Worm (Caenorhabditis elegans) whole organism, late embryonic: ENCODE data around the gene xpo-1.

Experiments used
- C08G9.2 ChIP-seq: sonication (generic microtip); optimal IDR thresholded peaks from 2 replicates; lab custom pipeline; 2016; ENCODE audit warnings: mild to moderate bottlenecking, missing genetic modification characterization, moderate library complexity, missing compliant biosample characterization
- C38D4.7 ChIP-seq: fragments of 200-800 bp; sonication (Bioruptor generic); optimal IDR thresholded peaks from 2 replicates; lab custom pipeline; 2018; ENCODE audit warnings: mild to moderate bottlenecking, missing genetic modification characterization, moderate library complexity, missing compliant biosample characterization
- K02D7.2 ChIP-seq: sonication (generic microtip); optimal IDR thresholded peaks from 2 replicates; lab custom pipeline; 2017; ENCODE audit warnings: mild to moderate bottlenecking, missing genetic modification characterization, missing compliant biosample characterization
- T23F11.4 ChIP-seq: fragments of 200-800 bp; sonication (Bioruptor generic); optimal IDR thresholded peaks from 2 replicates; lab custom pipeline; 2018; ENCODE audit warnings: mild to moderate bottlenecking, missing genetic modification characterization, missing compliant biosample characterization
- Y22D7AL.16 ChIP-seq: sonication (generic microtip); optimal IDR thresholded peaks from 2 replicates; lab custom pipeline; 2016; ENCODE audit warnings: missing genetic modification characterization, missing compliant biosample characterization
- ahr-1 ChIP-seq: sonication (generic microtip); optimal IDR thresholded peaks from 2 replicates; lab custom pipeline; 2016; ENCODE audit warnings: missing genetic modification characterization, missing compliant biosample characterization
- ceh-18 ChIP-seq: sonication (generic microtip); optimal IDR thresholded peaks from 2 replicates; lab custom pipeline; 2016; ENCODE audit warnings: missing genetic modification characterization, missing compliant biosample characterization
- ceh-2 ChIP-seq: sonication (generic microtip); optimal IDR thresholded peaks from 2 replicates; lab custom pipeline; 2016; ENCODE audit warnings: missing genotype, missing genetic modification characterization, missing compliant biosample characterization
- ceh-22 ChIP-seq: sonication (generic microtip); optimal IDR thresholded peaks from 2 replicates; lab custom pipeline; 2017; ENCODE audit warnings: missing biosample characterization, missing genetic modification characterization
- ceh-24 ChIP-seq: sonication (generic microtip); optimal IDR thresholded peaks from 2 replicates; lab custom pipeline; 2016; ENCODE audit warnings: mild to moderate bottlenecking, missing genetic modification characterization, missing compliant biosample characterization
- ceh-31 ChIP-seq: sonication (generic microtip); optimal IDR thresholded peaks from 2 replicates; lab custom pipeline; 2016; ENCODE audit warnings: missing genetic modification characterization, missing compliant biosample characterization
- ceh-34 ChIP-seq: sonication (generic microtip); optimal IDR thresholded peaks from 2 replicates; lab custom pipeline; 2016; ENCODE audit warnings: mild to moderate bottlenecking, missing genetic modification characterization, missing compliant biosample characterization
- ceh-48 ChIP-seq: sonication (generic microtip); optimal IDR thresholded peaks from 2 replicates; lab custom pipeline; 2016; ENCODE audit warnings: missing genetic modification characterization, inconsistent platforms, missing compliant biosample characterization
- ceh-9 ChIP-seq: sonication (generic microtip); optimal IDR thresholded peaks from 2 replicates; lab custom pipeline; 2016; ENCODE audit warnings: mild to moderate bottlenecking, missing genetic modification characterization, inconsistent platforms, missing compliant biosample characterization
- elt-4 ChIP-seq: sonication (generic microtip); optimal IDR thresholded peaks from 2 replicates; lab custom pipeline; 2016; ENCODE audit warnings: missing genetic modification characterization, missing compliant biosample characterization
- fax-1 ChIP-seq: sonication (generic microtip); optimal IDR thresholded peaks from 2 replicates; lab custom pipeline; 2016; ENCODE audit warnings: missing genotype, missing genetic modification characterization, missing compliant biosample characterization
- fkh-10 ChIP-seq: fragments of 150-350 bp; optimal IDR thresholded peaks from 2 replicates; lab custom pipeline; 2014; ENCODE audit warnings: missing biosample characterization, missing genetic modification reagents, missing genetic modification characterization
- gmeb-2 ChIP-seq: sonication (generic microtip); optimal IDR thresholded peaks from 2 replicates; lab custom pipeline; 2016; ENCODE audit warnings: missing genetic modification characterization, inconsistent platforms, missing compliant biosample characterization
- hlh-30 ChIP-seq: sonication (generic microtip); optimal IDR thresholded peaks from 2 replicates; lab custom pipeline; 2017; ENCODE audit warnings: antibody characterized with exemption, missing genetic modification characterization, missing compliant biosample characterization; ENCODE audit not compliant: insufficient read depth
- mec-3 ChIP-seq: sonication (generic microtip); optimal IDR thresholded peaks from 2 replicates; lab custom pipeline; 2016; ENCODE audit warnings: borderline replicate concordance, missing genetic modification characterization, missing compliant biosample characterization
- nfya-1 ChIP-seq: sonication (generic microtip); optimal IDR thresholded peaks from 2 replicates; lab custom pipeline; 2017; ENCODE audit warnings: missing genetic modification characterization, mild to moderate bottlenecking, missing compliant biosample characterization, antibody characterized with exemption, moderate library complexity
- nhr-232 ChIP-seq: sonication (generic microtip); optimal IDR thresholded peaks from 2 replicates; lab custom pipeline; 2016; ENCODE audit warnings: missing genetic modification characterization, missing compliant biosample characterization
- npax-4 ChIP-seq: sonication (generic microtip); optimal IDR thresholded peaks from 2 replicates; lab custom pipeline; 2016; ENCODE audit warnings: missing genetic modification characterization, missing compliant biosample characterization
- pax-1 ChIP-seq: fragments of 150-350 bp; optimal IDR thresholded peaks from 2 replicates; lab custom pipeline; 2014; ENCODE audit warnings: missing biosample characterization, missing genetic modification characterization
- pha-2 ChIP-seq: sonication (generic microtip); optimal IDR thresholded peaks from 2 replicates; lab custom pipeline; 2017; ENCODE audit warnings: mild to moderate bottlenecking, missing genetic modification characterization, missing compliant biosample characterization
- pha-4 ChIP-seq: fragments of 150-350 bp; optimal IDR thresholded peaks from 2 replicates; lab custom pipeline; 2018; ENCODE audit warnings: missing biosample characterization, missing genetic modification reagents, missing genetic modification characterization
- pqm-1 ChIP-seq: sonication (generic microtip); optimal IDR thresholded peaks from 2 replicates; lab custom pipeline; 2016; ENCODE audit warnings: missing genetic modification characterization, missing compliant biosample characterization
- pros-1 ChIP-seq: fragments of 150-350 bp; optimal IDR thresholded peaks from 2 replicates; lab custom pipeline; 2014; ENCODE audit warnings: missing biosample characterization, missing genetic modification reagents, missing genetic modification characterization
- ref-2 ChIP-seq: sonication (generic microtip); optimal IDR thresholded peaks from 2 replicates; lab custom pipeline; 2016; ENCODE audit warnings: missing genetic modification characterization, missing compliant biosample characterization
- rnt-1 ChIP-seq: sonication (generic microtip); optimal IDR thresholded peaks from 2 replicates; lab custom pipeline; 2016; ENCODE audit warnings: missing genetic modification characterization, missing compliant biosample characterization
- sdc-2 ChIP-seq: sonication (generic microtip); optimal IDR thresholded peaks from 2 replicates; lab custom pipeline; 2016; ENCODE audit warnings: missing genotype, missing genetic modification characterization, missing compliant biosample characterization
- sox-4 ChIP-seq: sonication (generic microtip); optimal IDR thresholded peaks from 2 replicates; lab custom pipeline; 2017; ENCODE audit warnings: mild to moderate bottlenecking, missing genetic modification characterization, inconsistent platforms, missing compliant biosample characterization
- tbx-2 ChIP-seq: sonication (generic microtip); optimal IDR thresholded peaks from 2 replicates; lab custom pipeline; 2016; ENCODE audit warnings: missing genetic modification characterization, missing compliant biosample characterization
- ttx-3 ChIP-seq: sonication (generic microtip); optimal IDR thresholded peaks from 2 replicates; lab custom pipeline; 2016; ENCODE audit warnings: missing genetic modification reagents, missing genetic modification characterization, missing compliant biosample characterization
- unc-3 ChIP-seq, 2 experiments: fragments of 200-800 bp in 1 of 2; sonication (Bioruptor generic) in 1 of 2; sonication (generic microtip) in 1 of 2; conservative IDR thresholded peaks in 1 of 2; optimal IDR thresholded peaks in 1 of 2; 2 replicates each; pipeline versions ENCODE4 v1.3.6 to Lab custom; 2016 to 2022; ENCODE audit warnings: missing compliant biosample characterization in 2 of 2, missing genetic modification characterization in 2 of 2, missing genetic modification reagents in 1 of 2
- unc-55 ChIP-seq: sonication (generic microtip); optimal IDR thresholded peaks from 2 replicates; lab custom pipeline; 2017; ENCODE audit warnings: missing biosample characterization, missing genetic modification reagents, missing genetic modification characterization
- ztf-16 ChIP-seq: sonication (generic microtip); optimal IDR thresholded peaks from 2 replicates; lab custom pipeline; 2017; ENCODE audit warnings: missing genetic modification characterization, missing compliant biosample characterization

xpo-1 gene

DNA sequence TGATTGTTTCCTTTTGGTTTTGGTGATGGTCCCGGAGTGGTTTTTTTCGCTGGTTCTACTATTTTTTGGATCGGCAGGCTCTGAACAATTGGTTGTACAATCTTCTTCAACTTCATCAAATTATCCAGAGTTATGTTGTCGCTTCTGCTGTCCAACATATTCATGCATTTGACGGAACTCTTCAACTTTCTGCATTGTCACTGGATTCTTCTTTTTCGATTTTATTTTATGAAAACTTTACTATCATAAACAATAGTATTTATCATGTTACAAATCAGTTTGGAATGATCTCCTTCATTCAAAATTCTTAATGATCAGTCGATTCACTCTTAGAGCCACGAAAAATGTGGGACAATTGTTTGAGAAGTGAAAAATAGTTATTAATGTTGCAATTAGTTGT lies 47.2 kb downstream of the xpo-1 start:
- TF ChIP-seq ceh-2 (tag; lab: Kevin White, UChicago) = no peak
- no peak for TF ChIP-seq ceh-18 (tag; lab: Kevin White, UChicago)
- TF ChIP-seq pax-1 = no peak
- TF ChIP-seq ceh-24 = no peak
- TF ChIP-seq npax-4 (tag; lab: Kevin White, UChicago) = no peak
- TF ChIP-seq C08G9.2 (tag; lab: Kevin White, UChicago) = no peak
- TF ChIP-seq pha-4 (tag; lab: Kevin White, UChicago) = no peak
- no peak for TF ChIP-seq ceh-9
- TF ChIP-seq C38D4.7 (GFP tag; lab: Kevin White, UChicago) = no peak
- no peak for TF ChIP-seq ceh-22 (tag; lab: Kevin White, UChicago)
- no peak for TF ChIP-seq nfya-1 (tag; lab: Kevin White, UChicago)
- TF ChIP-seq gmeb-2 (tag; lab: Kevin White, UChicago) = no peak
- no peak for TF ChIP-seq hlh-30 (tag; lab: Kevin White, UChicago)
- TF ChIP-seq ahr-1 = no peak

- no peak for TF ChIP-seq ref-2 (tag; lab: Kevin White, UChicago)
- TF ChIP-seq pha-4 (tag; lab: Kevin White, UChicago) = no peak
- TF ChIP-seq nfya-1 (tag; lab: Kevin White, UChicago) = no peak
- no peak for TF ChIP-seq Y22D7AL.16
These were observed 49.0 kb downstream of the xpo-1 start for ce11 chrV:7853900-7854299.

DNA sequence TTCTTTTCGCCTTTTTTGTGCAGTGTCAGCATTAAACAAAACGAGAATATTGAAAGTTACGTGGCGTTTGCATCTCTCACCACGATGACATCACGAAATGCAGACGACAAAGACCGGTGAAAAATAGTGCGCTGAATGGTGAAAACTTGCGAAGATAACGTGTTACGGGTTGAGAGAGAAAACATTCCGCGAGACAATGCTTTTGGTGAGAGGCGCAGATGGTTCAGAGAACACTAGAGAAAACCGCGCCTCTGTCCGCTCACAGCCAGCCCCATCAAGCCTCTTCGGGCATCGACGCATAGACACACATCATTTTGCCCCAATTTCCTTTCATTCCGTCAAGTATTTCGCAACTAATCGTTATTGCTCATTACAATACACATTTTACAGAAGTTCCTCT lies 49.7 kb downstream of the xpo-1 start, which contains the start of the genes C37C3.9 and C37C3.18:
Gene C37C3.9 (minus strand): TSS at position 98 of the 400 bp plus-strand sequence.
Gene C37C3.18 (plus strand): TSS at position 391 of the 400 bp plus-strand sequence.
- peak; percentile 63 for TF ChIP-seq nfya-1 (tag; lab: Kevin White, UChicago)
- no peak for TF ChIP-seq ttx-3
- TF ChIP-seq ceh-34 (tag; lab: Kevin White, UChicago) = peak; percentile 29
- TF ChIP-seq pqm-1 (tag; lab: Kevin White, UChicago) = peak; percentile 31
- TF ChIP-seq rnt-1 (tag; lab: Kevin White, UChicago) = peak; percentile 58
- TF ChIP-seq ceh-18 (tag; lab: Kevin White, UChicago) = peak; percentile 48
- TF ChIP-seq hlh-30 (tag; lab: Kevin White, UChicago) = peak; percentile 6
- peak; percentile 42 for TF ChIP-seq ceh-31 (tag; lab: Kevin White, UChicago)
- peak; percentile 73 for TF ChIP-seq unc-55 (GFP tag; lab: Kevin White, UChicago)
- TF ChIP-seq fax-1 = no peak
- TF ChIP-seq C38D4.7 (GFP tag; lab: Kevin White, UChicago) = no peak
- peak; percentile 19 for TF ChIP-seq tbx-2
- peak; percentile 39 for TF ChIP-seq T23F11.4 (GFP tag; lab: Kevin White, UChicago)
- TF ChIP-seq, all 69 proteins: peak for 10

- no peak for TF ChIP-seq fkh-10
- TF ChIP-seq pax-1 = no peak
- no peak for TF ChIP-seq pros-1
- no peak for TF ChIP-seq mec-3
- TF ChIP-seq ceh-22 (tag; lab: Kevin White, UChicago) = no peak
These were observed 50.6 kb downstream of the xpo-1 start, which contains the start of gene C37C3.2 for ce11 chrV:7855382-7855994. TSS of gene C37C3.2 (plus strand) at chrV:7855944.

- TF ChIP-seq ceh-48 (tag; lab: Kevin White, UChicago) (no peak), sdc-2 (tag; lab: Kevin White, UChicago) (no peak), elt-4 (no peak), K02D7.2 (tag; lab: Kevin White, UChicago) (no peak), ceh-34 (tag; lab: Kevin White, UChicago) (no peak), ceh-24 (no peak), pha-2 (tag; lab: Kevin White, UChicago) (no peak), ceh-2 (tag; lab: Kevin White, UChicago) (no peak), nhr-232 (tag; lab: Kevin White, UChicago) (no peak), C08G9.2 (tag; lab: Kevin White, UChicago) (no peak), rnt-1 (tag; lab: Kevin White, UChicago) (no peak), pax-1 (no peak), sox-4 (tag; lab: Kevin White, UChicago) (no peak), ztf-16 (tag; lab: Kevin White, UChicago) (no peak), unc-3 (GFP tag; conservative IDR thresholded peaks at IDR 0.05; lab: Robert Waterston, UW) (no peak), unc-3 (tag; optimal IDR thresholded peaks at IDR 0.05; lab: Kevin White, UChicago) (no peak), ahr-1 (no peak)
These were observed 51.8 kb downstream of the xpo-1 start for ce11 chrV:7856641-7857040.
